Worm (Caenorhabditis elegans): ENCODE measurements around the gene K01G5.8.
A peak's percentile ranks its signal among the peaks of the same experiment; 100 is the strongest.

Gene K01G5.8

DNA sequence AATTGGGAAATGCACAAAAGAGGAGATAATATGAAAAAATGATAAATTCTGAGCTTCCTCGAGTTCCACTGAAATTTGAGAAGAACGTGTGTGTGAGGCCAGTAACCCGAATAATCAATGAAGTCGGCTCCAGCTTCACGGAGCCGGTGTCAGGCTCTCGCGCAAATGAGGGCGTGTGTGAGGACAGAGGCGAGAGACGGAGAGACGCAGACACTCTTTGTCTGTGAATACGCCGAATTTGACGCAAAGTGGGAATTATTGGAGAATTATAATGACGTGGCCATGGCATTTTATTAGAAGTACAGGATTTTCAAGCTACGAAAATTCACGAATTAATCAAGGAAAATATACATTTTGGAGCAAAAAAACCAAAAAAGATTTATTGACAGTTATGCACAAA is 670 bp downstream of the K01G5.8 start:
- TF ChIP-seq lin-39 (tag; optimal IDR thresholded peaks at IDR 0.05), result peak; percentile 52
- TF ChIP-seq hmg-11 (tag; optimal IDR thresholded peaks at IDR 0.05), result peak; percentile 66
- TF ChIP-seq nhr-12 (tag; optimal IDR thresholded peaks at IDR 0.05), result no peak
- peak; percentile 33 for TF ChIP-seq nhr-25 (tag; optimal IDR thresholded peaks at IDR 0.05)
- peak; percentile 37 for TF ChIP-seq pha-4 (tag; optimal IDR thresholded peaks at IDR 0.05)
- TF ChIP-seq nhr-43 (tag; optimal IDR thresholded peaks at IDR 0.05; ENCODE audit: poor library complexity, severe bottlenecking), result no peak
- TF ChIP-seq ceh-28 (tag; optimal IDR thresholded peaks at IDR 0.05), result peak; percentile 25
- peak; percentile 56 for TF ChIP-seq ama-1 (optimal IDR thresholded peaks at IDR 0.05)
- no peak for TF ChIP-seq fos-1 (tag; optimal IDR thresholded peaks at IDR 0.05)
- no peak for TF ChIP-seq mml-1 (tag; optimal IDR thresholded peaks at IDR 0.05)
- TF ChIP-seq snpc-4 (tag; optimal IDR thresholded peaks at IDR 0.05), result peak; percentile 16
- TF ChIP-seq lsy-12 (tag; optimal IDR thresholded peaks at IDR 0.05), result no peak
- TF ChIP-seq zag-1 (tag; optimal IDR thresholded peaks at IDR 0.05), result no peak
- TF ChIP-seq nfya-1 (tag; optimal IDR thresholded peaks at IDR 0.05; ENCODE audit: insufficient read depth), result peak; percentile 79
- TF ChIP-seq lin-15B (tag; optimal IDR thresholded peaks at IDR 0.05), result peak; percentile 72
- TF ChIP-seq elt-2 (tag; optimal IDR thresholded peaks at IDR 0.05), result peak; percentile 45
- peak; percentile 37 for TF ChIP-seq nhr-23 (tag; optimal IDR thresholded peaks at IDR 0.05)

DNA sequence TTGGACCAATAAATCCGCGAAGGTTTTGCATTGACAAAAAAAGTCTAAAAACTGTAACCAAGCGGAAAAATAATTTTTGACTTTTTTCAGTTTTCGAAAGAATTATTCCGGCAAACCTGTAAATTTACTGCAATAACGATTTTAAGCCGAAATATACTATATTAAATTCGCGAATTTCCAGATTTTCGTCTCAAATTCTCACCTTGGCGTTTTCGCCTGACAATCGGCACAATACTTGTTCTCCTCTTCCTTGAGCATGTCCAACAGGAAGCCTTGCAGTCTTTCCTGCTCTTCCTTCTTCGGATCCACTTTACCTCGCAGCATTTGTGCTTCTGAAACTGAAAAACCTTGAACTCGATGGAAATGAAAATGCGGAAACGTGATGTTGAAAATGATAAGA is 1.1 kb downstream of the K01G5.8 start, which contains the start of gene smap-1:
Gene smap-1, minus strand, starts transcription at position 338 of the 400 bp plus-strand sequence.
- TF ChIP-seq mdl-1 (tag; optimal IDR thresholded peaks at IDR 0.05) (no peak), nhr-23 (tag; optimal IDR thresholded peaks at IDR 0.05) (no peak), nhr-12 (tag; optimal IDR thresholded peaks at IDR 0.05) (no peak)

DNA sequence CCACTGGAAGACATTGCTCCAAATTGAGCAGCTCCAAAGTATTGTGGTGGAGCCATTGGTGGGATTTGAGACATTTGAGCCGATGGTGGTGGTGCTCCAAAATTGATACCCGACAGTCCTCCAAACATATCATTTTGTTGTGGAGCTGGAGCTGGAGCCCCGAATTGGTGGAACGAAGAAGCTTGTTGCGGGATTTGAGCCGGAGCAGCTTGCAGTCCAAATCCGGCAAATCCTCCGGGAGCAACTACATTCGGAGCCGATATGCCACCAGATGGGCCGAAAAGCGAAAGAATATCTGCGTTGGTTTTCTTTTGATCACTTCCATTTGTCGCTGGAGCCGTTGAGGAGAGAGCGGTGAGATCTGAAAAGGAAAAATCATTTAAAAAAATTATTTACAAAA is 2.5 kb downstream of the K01G5.8 start:
- TF ChIP-seq nhr-237 (tag; optimal IDR thresholded peaks at IDR 0.05) (no peak), mml-1 (tag; optimal IDR thresholded peaks at IDR 0.05) (no peak), pqm-1 (tag; optimal IDR thresholded peaks at IDR 0.05) (no peak), ztf-11 (tag; optimal IDR thresholded peaks at IDR 0.05) (no peak), unc-39 (tag; optimal IDR thresholded peaks at IDR 0.05) (no peak), nhr-11 (tag; optimal IDR thresholded peaks at IDR 0.05) (no peak)

DNA sequence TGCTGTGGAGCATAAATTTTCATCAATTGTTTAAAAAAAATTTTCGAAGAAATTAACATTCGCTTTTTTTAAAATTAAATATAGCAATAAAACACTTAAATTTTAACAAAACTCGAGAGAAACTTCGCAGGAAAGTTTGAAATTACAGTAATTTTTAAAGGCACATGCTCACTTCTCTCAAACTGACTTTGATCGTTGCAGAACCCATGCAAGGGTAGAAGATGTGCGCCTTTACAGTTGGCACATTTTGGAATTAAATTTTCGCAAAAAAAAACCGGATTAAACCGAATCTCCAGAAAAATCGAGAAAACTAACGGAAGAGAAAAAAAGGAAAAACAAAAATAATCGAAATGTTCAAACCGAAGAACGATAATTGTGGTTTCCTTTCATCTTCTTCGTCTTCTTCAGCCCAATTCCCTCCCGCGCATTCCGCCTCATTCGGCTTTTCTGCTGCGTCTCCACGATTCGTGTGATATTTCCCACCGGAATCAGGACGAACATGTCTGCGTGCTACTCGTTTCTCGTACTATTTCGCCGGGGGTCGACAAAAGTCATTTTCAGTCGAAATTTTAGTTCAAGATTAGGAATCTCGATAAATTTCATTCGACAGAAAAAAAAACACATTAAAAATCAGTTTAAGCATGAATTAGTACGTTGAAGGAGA is 4.1 kb downstream of the K01G5.8 start:
- TF ChIP-seq nhr-23 (tag; optimal IDR thresholded peaks at IDR 0.05) (peak; percentile 67), R02D3.7 (tag; optimal IDR thresholded peaks at IDR 0.05) (no peak), hmg-11 (tag; optimal IDR thresholded peaks at IDR 0.05) (peak; percentile 23), ama-1 (optimal IDR thresholded peaks at IDR 0.05) (peak; percentile 8), nhr-25 (tag; optimal IDR thresholded peaks at IDR 0.05) (peak; percentile 45), nhr-43 (tag; optimal IDR thresholded peaks at IDR 0.05; ENCODE audit: poor library complexity, severe bottlenecking) (peak; percentile 30), nhr-237 (tag; optimal IDR thresholded peaks at IDR 0.05) (no peak), ztf-4 (tag; optimal IDR thresholded peaks at IDR 0.05) (no peak)

DNA sequence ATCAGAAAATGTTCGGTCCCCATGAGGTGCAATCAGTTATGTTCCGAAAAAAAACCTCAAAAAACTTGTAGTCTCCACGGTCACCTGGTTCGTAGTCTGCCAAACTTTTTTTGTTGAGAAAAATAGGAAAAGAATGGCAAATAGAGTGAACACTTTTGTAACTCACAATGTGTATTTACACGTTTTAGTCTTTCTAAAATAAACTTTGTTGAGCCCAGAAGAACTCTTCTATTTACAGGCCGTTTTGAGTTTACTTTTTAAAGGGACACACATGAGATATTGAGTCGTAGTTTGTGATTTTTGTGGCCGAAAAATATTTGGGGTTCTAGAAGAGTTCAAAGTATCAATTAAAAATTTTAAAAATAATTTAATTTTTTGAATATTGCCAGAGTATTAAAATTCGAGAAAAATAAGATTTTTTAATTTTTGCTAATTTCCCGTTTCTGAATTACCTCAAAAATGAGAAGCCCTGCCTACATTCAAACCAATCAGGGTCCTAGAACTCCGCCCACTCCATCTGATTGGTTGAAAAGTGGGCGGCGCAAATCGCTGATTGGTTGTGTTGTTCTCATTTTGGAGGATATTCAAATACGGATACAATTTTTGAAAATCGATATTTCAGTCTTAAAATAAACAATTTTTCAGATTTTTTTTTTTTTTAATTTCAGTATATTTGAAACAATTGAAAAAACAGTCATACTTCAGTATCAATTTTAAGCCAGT is 5.9 kb downstream of the K01G5.8 start:
- TF ChIP-seq R02D3.7 (tag; optimal IDR thresholded peaks at IDR 0.05) (no peak), nhr-12 (tag; optimal IDR thresholded peaks at IDR 0.05) (no peak), nfya-1 (tag; optimal IDR thresholded peaks at IDR 0.05; ENCODE audit: insufficient read depth) (peak; percentile 89), pha-4 (tag; optimal IDR thresholded peaks at IDR 0.05) (peak; percentile 94)

DNA sequence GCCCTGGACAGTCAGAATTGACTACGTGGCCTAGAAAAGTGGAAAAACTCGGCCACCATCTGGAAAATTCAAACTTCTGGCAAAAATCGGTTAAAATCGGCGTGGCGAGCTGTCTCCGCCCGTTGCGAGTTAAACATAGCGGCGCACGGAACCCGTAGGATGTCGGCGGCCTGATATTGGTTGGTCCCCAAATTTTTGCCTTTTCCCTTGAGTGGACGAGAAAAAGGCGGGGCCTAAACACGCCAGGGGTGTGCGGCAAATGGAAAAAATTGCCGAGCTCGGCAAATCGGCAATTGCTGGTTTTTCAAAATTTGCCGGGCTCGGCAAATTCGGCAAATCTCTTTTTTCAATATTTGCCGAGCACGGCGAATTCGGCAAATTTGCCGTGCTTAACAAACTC is 7.3 kb downstream of the K01G5.8 start:
- TF ChIP-seq mml-1 (tag; optimal IDR thresholded peaks at IDR 0.05) (no peak), mdl-1 (tag; optimal IDR thresholded peaks at IDR 0.05) (no peak), ztf-11 (tag; optimal IDR thresholded peaks at IDR 0.05) (no peak), nhr-43 (tag; optimal IDR thresholded peaks at IDR 0.05; ENCODE audit: poor library complexity, severe bottlenecking) (no peak), unc-62 (GFP tag; optimal IDR thresholded peaks at IDR 0.05) (no peak), nhr-77 (tag; optimal IDR thresholded peaks at IDR 0.05) (no peak), lin-39 (tag; optimal IDR thresholded peaks at IDR 0.05) (no peak)

DNA sequence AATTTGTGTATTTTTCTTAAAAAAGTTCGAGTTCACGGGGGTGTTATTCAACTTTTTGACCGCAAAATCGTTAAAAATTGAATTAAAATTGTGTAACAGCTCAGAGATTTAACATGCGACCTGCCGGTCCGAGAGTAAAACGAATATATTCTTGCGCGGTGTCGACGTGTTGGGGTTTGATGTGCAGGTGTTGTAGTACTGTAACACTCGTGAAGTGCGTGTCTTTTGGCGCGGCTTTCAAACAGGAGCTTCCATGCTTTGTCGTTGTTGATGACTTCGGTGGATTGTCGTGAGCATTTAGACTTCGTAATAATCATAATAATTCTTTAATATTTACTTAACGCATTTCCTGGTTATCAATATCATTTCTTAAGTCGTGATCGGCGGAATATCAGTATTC is 10.1 kb downstream of the K01G5.8 start, which contains the start of gene tat-3:
Gene tat-3, minus strand, starts transcription at position 196 of the 400 bp plus-strand sequence.
- TF ChIP-seq pha-4 (tag; optimal IDR thresholded peaks at IDR 0.05) (peak; percentile 21), lsy-12 (tag; optimal IDR thresholded peaks at IDR 0.05) (no peak), egl-5 (tag; optimal IDR thresholded peaks at IDR 0.05) (no peak), snpc-4 (tag; optimal IDR thresholded peaks at IDR 0.05) (no peak), nfya-1 (tag; optimal IDR thresholded peaks at IDR 0.05; ENCODE audit: insufficient read depth) (no peak)

Measured in whole organism, L3 larva.